Worm (Caenorhabditis elegans) whole organism, midembryonic: ENCODE data around the gene C23H5.12.

Source experiments
- tab-1 ChIP-seq: fragments of 200-800 bp; sonication (Bioruptor generic); IDR thresholded peaks from 2 replicates; pipeline ENCODE4 v1.3.6; 2022; ENCODE audit warnings: missing genetic modification characterization, missing compliant biosample characterization
- ztf-29 ChIP-seq: fragments of 200-800 bp; sonication (Bioruptor generic); IDR thresholded peaks from 2 replicates; pipeline ENCODE4 v1.3.6; 2022; ENCODE audit warnings: missing genetic modification reagents, missing genetic modification characterization, missing compliant biosample characterization

- no peak for TF ChIP-seq tab-1
- no peak for TF ChIP-seq ztf-29 (GFP tag; lab: Robert Waterston, UW)
Measured at ce11 chrIV:2114337-2114736, 18.9 kb upstream of the C23H5.12 start, which contains the start of gene xbx-4.
